Worm (Caenorhabditis elegans): ENCODE results near the gene nid-1.

ce11 chrV:12879349-12879748, 30.6 kb upstream of the nid-1 start:
- TF ChIP-seq him-1 (tag; optimal IDR thresholded peaks at IDR 0.05): no peak
- TF ChIP-seq W03F9.2 (tag; optimal IDR thresholded peaks at IDR 0.05): no peak
- no peak for TF ChIP-seq dao-5 (tag; optimal IDR thresholded peaks at IDR 0.05)
